Fruit fly (Drosophila melanogaster) whole organism, embryonic: Measurements from ENCODE around the gene mbc.

Source experiments
- ATbp ChIP-seq: fragments of 200-800 bp; sonication (Bioruptor generic); optimal IDR thresholded peaks from 2 replicates; lab custom pipeline; 2017; ENCODE audit warnings: missing biosample characterization, mild to moderate bottlenecking, missing genetic modification characterization, missing genetic modification reagents
- CG10147 ChIP-seq: fragments of 200-800 bp; sonication (Bioruptor generic); optimal IDR thresholded peaks from 2 replicates; lab custom pipeline; 2019; ENCODE audit warnings: missing biosample characterization, mild to moderate bottlenecking, missing genetic modification characterization, moderate library complexity
- CG10209 ChIP-seq: fragments of 200-800 bp; sonication (Bioruptor generic); optimal IDR thresholded peaks from 3 replicates; lab custom pipeline; 2017; ENCODE audit warnings: missing biosample characterization, mild to moderate bottlenecking, missing genetic modification characterization, missing genetic modification reagents
- CG10979 ChIP-seq: fragments of 200-800 bp; sonication (Bioruptor generic); optimal IDR thresholded peaks from 2 replicates; lab custom pipeline; 2018; ENCODE audit warnings: missing biosample characterization, mild to moderate bottlenecking, missing genetic modification characterization, moderate library complexity
- CG11695 ChIP-seq: fragments of 200-800 bp; sonication (Bioruptor generic); IDR thresholded peaks from 3 replicates; pipeline ENCODE4 v1.3.6; 2022; ENCODE audit warnings: missing biosample characterization, missing genetic modification characterization
- CG12236 ChIP-seq: fragments of 200-800 bp; sonication (Bioruptor generic); optimal IDR thresholded peaks from 2 replicates; lab custom pipeline; 2016; ENCODE audit warnings: missing biosample characterization, missing genetic modification characterization
- CG1233 ChIP-seq: fragments of 200-800 bp; sonication (Bioruptor generic); optimal IDR thresholded peaks from 4 replicates; lab custom pipeline; 2018; ENCODE audit warnings: missing biosample characterization, mild to moderate bottlenecking, missing genetic modification characterization
- CG13123 ChIP-seq: fragments of 200-800 bp; sonication (Bioruptor generic); optimal IDR thresholded peaks from 2 replicates; lab custom pipeline; 2016; ENCODE audit warnings: missing biosample characterization, missing genetic modification characterization
- CG14860 ChIP-seq: fragments of 200-800 bp; sonication (Bioruptor generic); IDR thresholded peaks from 3 replicates; pipeline ENCODE4 v1.3.6; 2022; ENCODE audit warnings: missing biosample characterization, missing genetic modification characterization; ENCODE audit not compliant: partially characterized antibody
- CG18262 ChIP-seq: fragments of 200-800 bp; optimal IDR thresholded peaks from 3 replicates; lab custom pipeline; 2019; ENCODE audit warnings: missing biosample characterization, mild to moderate bottlenecking, missing genetic modification characterization, moderate library complexity
- CG1832 ChIP-seq: fragments of 200-800 bp; sonication (Bioruptor generic); optimal IDR thresholded peaks from 2 replicates; lab custom pipeline; 2017; ENCODE audit warnings: missing biosample characterization, mild to moderate bottlenecking, missing genetic modification characterization, inconsistent platforms
- CG18599 ChIP-seq: fragments of 200-800 bp; sonication (Bioruptor generic); optimal IDR thresholded peaks from 3 replicates; lab custom pipeline; 2017; ENCODE audit warnings: missing biosample characterization, missing genetic modification characterization, mild to moderate bottlenecking, moderate library complexity, missing genetic modification reagents
- CG2199 ChIP-seq: fragments of 200-800 bp; sonication (Bioruptor generic); IDR thresholded peaks from 3 replicates; pipeline ENCODE4 v1.3.6; 2022; ENCODE audit warnings: missing biosample characterization, missing genetic modification characterization
- CG30403 ChIP-seq: fragments of 200-800 bp; sonication (Bioruptor generic); optimal IDR thresholded peaks from 3 replicates; lab custom pipeline; 2016; ENCODE audit warnings: missing biosample characterization, missing genetic modification characterization
- CG31388 ChIP-seq: fragments of 200-800 bp; sonication (Bioruptor generic); optimal IDR thresholded peaks from 2 replicates; lab custom pipeline; 2016; ENCODE audit warnings: missing biosample characterization, missing genetic modification characterization
- CG31441 ChIP-seq: fragments of 200-800 bp; sonication (Bioruptor generic); IDR thresholded peaks from 2 replicates; pipeline ENCODE4 v1.3.6; 2022; ENCODE audit warnings: missing biosample characterization, missing genetic modification characterization
- CG32532 ChIP-seq: fragments of 200-800 bp; sonication (Bioruptor generic); IDR thresholded peaks from 2 replicates; pipeline ENCODE4 v1.3.6; 2022; ENCODE audit warnings: missing biosample characterization, missing genetic modification characterization
- CG32767 ChIP-seq: fragments of 200-800 bp; sonication (Bioruptor generic); IDR thresholded peaks from 2 replicates; pipeline ENCODE4 v1.3.6; 2022; ENCODE audit warnings: missing biosample characterization, missing genetic modification characterization
- CG33557 ChIP-seq: fragments of 200-800 bp; sonication (Bioruptor generic); optimal IDR thresholded peaks from 2 replicates; lab custom pipeline; 2019; ENCODE audit warnings: missing biosample characterization, mild to moderate bottlenecking, missing genetic modification characterization, moderate library complexity
- CG3847 ChIP-seq: fragments of 200-800 bp; sonication (Bioruptor generic); IDR thresholded peaks from 2 replicates; pipeline ENCODE4 v1.3.6; 2022; ENCODE audit warnings: missing biosample characterization, missing genetic modification characterization
- CG6272 ChIP-seq: fragments of 200-800 bp; sonication (Bioruptor generic); IDR thresholded peaks from 2 replicates; pipeline ENCODE4 v1.3.6; 2022; ENCODE audit warnings: missing biosample characterization, missing genetic modification characterization
- CG6683 ChIP-seq: fragments of 200-800 bp; sonication (Bioruptor generic); optimal IDR thresholded peaks from 2 replicates; lab custom pipeline; 2017; ENCODE audit warnings: missing biosample characterization, mild to moderate bottlenecking, missing genetic modification characterization, missing genetic modification reagents
- CG7745 ChIP-seq: fragments of 200-800 bp; sonication (Bioruptor generic); optimal IDR thresholded peaks from 2 replicates; lab custom pipeline; 2018; ENCODE audit warnings: missing biosample characterization, mild to moderate bottlenecking, missing genetic modification characterization, moderate library complexity
- CG8290 ChIP-seq, 3 experiments: fragments of 200-800 bp; sonication (Bioruptor generic); optimal IDR thresholded peaks; 2 replicates each; lab custom pipeline; 2016 to 2019; ENCODE audit warnings: missing biosample characterization in 3 of 3, missing genetic modification characterization in 3 of 3, mild to moderate bottlenecking in 2 of 3, moderate library complexity in 1 of 3
- CG8924 ChIP-seq: fragments of 200-800 bp; optimal IDR thresholded peaks from 3 replicates; lab custom pipeline; 2019; ENCODE audit warnings: missing biosample characterization, mild to moderate bottlenecking, missing genetic modification characterization, moderate library complexity
- Dll ChIP-seq: fragments of 200-800 bp; sonication (Bioruptor generic); IDR thresholded peaks from 4 replicates; pipeline ENCODE4 v1.3.6; 2022; ENCODE audit warnings: missing biosample characterization, missing genetic modification characterization; ENCODE audit not compliant: partially characterized antibody
- MTF-1 ChIP-seq: fragments of 200-800 bp; sonication (Bioruptor generic); optimal IDR thresholded peaks from 2 replicates; lab custom pipeline; 2018; ENCODE audit warnings: missing biosample characterization, mild to moderate bottlenecking, missing genetic modification characterization, borderline replicate concordance
- Max ChIP-seq: fragments of 200-800 bp; sonication (Bioruptor generic); optimal IDR thresholded peaks from 2 replicates; lab custom pipeline; 2016; ENCODE audit warnings: missing biosample characterization, mild to moderate bottlenecking, missing genetic modification characterization
- Myb ChIP-seq: fragments of 200-800 bp; sonication (Bioruptor generic); optimal IDR thresholded peaks from 2 replicates; lab custom pipeline; 2016; ENCODE audit warnings: missing biosample characterization, missing genetic modification characterization
- NfI ChIP-seq: fragments of 200-800 bp; sonication (Bioruptor generic); optimal IDR thresholded peaks from 3 replicates; lab custom pipeline; 2018; ENCODE audit warnings: missing biosample characterization, mild to moderate bottlenecking, missing genetic modification characterization, moderate library complexity
- Rfx ChIP-seq: fragments of 200-800 bp; sonication (Bioruptor generic); IDR thresholded peaks from 2 replicates; pipeline ENCODE4 v1.3.6; 2022; ENCODE audit warnings: missing biosample characterization, missing genetic modification characterization
- Side ChIP-seq: fragments of 200-800 bp; sonication (Bioruptor generic); optimal IDR thresholded peaks from 2 replicates; lab custom pipeline; 2016; ENCODE audit warnings: missing biosample characterization, missing genetic modification characterization
- Sry-β ChIP-seq: fragments of 200-800 bp; sonication (Bioruptor generic); optimal IDR thresholded peaks from 2 replicates; lab custom pipeline; 2018; ENCODE audit warnings: missing biosample characterization, mild to moderate bottlenecking, missing genetic modification characterization, moderate library complexity
- cato ChIP-seq: fragments of 200-800 bp; sonication (Bioruptor generic); optimal IDR thresholded peaks from 2 replicates; lab custom pipeline; 2016; ENCODE audit warnings: missing biosample characterization, missing genetic modification characterization, borderline replicate concordance
- crc ChIP-seq: fragments of 200-800 bp; sonication (Bioruptor generic); optimal IDR thresholded peaks from 2 replicates; lab custom pipeline; 2016; ENCODE audit warnings: missing biosample characterization, missing genetic modification characterization
- fu2 ChIP-seq: fragments of 200-800 bp; sonication (Bioruptor generic); optimal IDR thresholded peaks from 2 replicates; lab custom pipeline; 2016; ENCODE audit warnings: missing biosample characterization, missing genetic modification characterization
- gt ChIP-seq: fragments of 200-800 bp; sonication (Bioruptor generic); IDR thresholded peaks from 2 replicates; pipeline ENCODE4 v1.3.6; 2022; ENCODE audit warnings: missing biosample characterization, missing genetic modification characterization
- hb ChIP-seq: fragments of 200-800 bp; sonication (Bioruptor generic); IDR thresholded peaks from 3 replicates; pipeline ENCODE4 v1.3.6; 2022; ENCODE audit warnings: missing biosample characterization, missing genetic modification characterization; ENCODE audit not compliant: partially characterized antibody
- jigr1 ChIP-seq: fragments of 200-800 bp; sonication (Bioruptor generic); IDR thresholded peaks from 3 replicates; pipeline ENCODE4 v1.3.6; 2022; ENCODE audit warnings: missing biosample characterization, missing genetic modification characterization
- klu ChIP-seq: fragments of 200-800 bp; sonication (Bioruptor generic); IDR thresholded peaks from 2 replicates; pipeline ENCODE4 v1.3.6; 2022; ENCODE audit warnings: missing biosample characterization, missing genetic modification characterization
- lab ChIP-seq: fragments of 200-800 bp; sonication (Bioruptor generic); optimal IDR thresholded peaks from 3 replicates; lab custom pipeline; 2017; ENCODE audit warnings: missing biosample characterization, missing genetic modification characterization, mild to moderate bottlenecking, moderate library complexity, missing genetic modification reagents
- row ChIP-seq: fragments of 200-800 bp; sonication (Bioruptor generic); IDR thresholded peaks from 3 replicates; pipeline ENCODE4 v1.3.6; 2022; ENCODE audit warnings: missing biosample characterization, missing genetic modification characterization
- sc ChIP-seq, 3 experiments: fragments of >200 bp in 2 of 3; fragments of 200-800 bp in 1 of 3; sonication (Bioruptor generic) in 1 of 3; optimal IDR thresholded peaks; 2 replicates in 2 of 3; 3 replicates in 1 of 3; lab custom pipeline; 2017; ENCODE audit warnings: mild to moderate bottlenecking in 1 of 3, missing biosample characterization in 1 of 3, missing genetic modification characterization in 1 of 3, missing genetic modification reagents in 1 of 3
- sim ChIP-seq: fragments of 200-800 bp; sonication (Bioruptor generic); IDR thresholded peaks from 2 replicates; pipeline ENCODE4 v1.3.6; 2022; ENCODE audit warnings: missing biosample characterization, missing genetic modification characterization
- sisA ChIP-seq: fragments of 200-800 bp; sonication (Bioruptor generic); IDR thresholded peaks from 2 replicates; pipeline ENCODE4 v1.3.6; 2022; ENCODE audit warnings: missing biosample characterization, missing genetic modification characterization
- stwl ChIP-seq: fragments of 200-800 bp; sonication (Bioruptor generic); optimal IDR thresholded peaks from 3 replicates; lab custom pipeline; 2018; ENCODE audit warnings: missing biosample characterization, mild to moderate bottlenecking, missing genetic modification characterization, moderate library complexity
- tin ChIP-seq: fragments of 200-800 bp; sonication (Bioruptor generic); optimal IDR thresholded peaks from 3 replicates; lab custom pipeline; 2016; ENCODE audit warnings: missing biosample characterization, missing genetic modification characterization
- unpg ChIP-seq: fragments of 200-800 bp; sonication (Bioruptor generic); optimal IDR thresholded peaks from 3 replicates; lab custom pipeline; 2018; ENCODE audit warnings: missing biosample characterization, mild to moderate bottlenecking, missing genetic modification characterization, moderate library complexity
- yki ChIP-seq: fragments of >200 bp; optimal IDR thresholded peaks from 3 replicates; lab custom pipeline; 2018

mbc gene

DNA sequence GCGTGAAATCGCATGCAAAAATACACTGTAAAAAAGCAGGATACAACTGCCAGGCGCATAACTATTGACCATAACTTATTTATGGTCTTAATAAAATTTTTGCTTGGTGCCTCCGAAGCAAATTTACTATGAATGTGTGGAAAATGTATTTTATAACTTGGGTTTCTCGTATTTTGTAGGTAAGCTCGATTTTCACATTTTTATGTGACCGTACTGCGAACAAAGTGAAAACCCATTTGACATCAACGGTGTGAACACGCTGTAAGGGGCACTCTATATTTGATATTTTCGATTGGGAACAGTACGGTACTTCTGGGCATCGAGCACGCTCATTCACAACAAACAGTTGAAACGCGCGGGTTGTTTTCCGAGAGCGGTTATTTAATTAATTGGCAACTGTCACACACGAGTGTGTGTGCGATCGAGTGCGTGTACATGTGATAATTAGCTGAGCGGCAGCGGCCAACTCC, at the start of gene mbc, which contains the start of gene Nup98-96 (continued):
- TF ChIP-seq CG32767 (GFP tag; lab: Robert Waterston, UW) (peak; percentile 57; the same call in 1 of the 2 replicates), CG2199 (GFP tag; lab: Robert Waterston, UW) (no peak; the same call in 2 of the 3 replicates), CG18599 (GFP tag; lab: Kevin White, UChicago) (peak; percentile 82), sim (GFP tag; lab: Robert Waterston, UW) (no peak; the same call in 1 of the 2 replicates), tin (peak; percentile 87), CG31441 (GFP tag; lab: Robert Waterston, UW) (peak; percentile 73), sisA (GFP tag; lab: Robert Waterston, UW) (peak; percentile 90), gt (peak; percentile 50), CG8290 (GFP tag; optimal IDR thresholded peaks at IDR 0.05; lab: Kevin White, UChicago) (peak; percentile 90), CG8290 (tag; optimal IDR thresholded peaks at IDR 0.05; lab: Kevin White, UChicago) (peak; percentile 71 to 73), CG3847 (GFP tag; lab: Robert Waterston, UW) (peak; percentile 91), CG6272 (GFP tag; lab: Robert Waterston, UW) (peak; percentile 89), ATbp (GFP tag; lab: Kevin White, UChicago) (peak; percentile 48), MTF-1 (GFP tag; lab: Kevin White, UChicago) (peak; percentile 72), CG1233 (GFP tag; lab: Kevin White, UChicago) (peak; percentile 58), Rfx (GFP tag; lab: Robert Waterston, UW) (peak; percentile 91), jigr1 (peak; percentile 62; the same call in 1 of the 3 replicates), CG7745 (tag; lab: Kevin White, UChicago) (peak; percentile 95), CG13123 (GFP tag; lab: Kevin White, UChicago) (peak; percentile 34), lab (GFP tag; lab: Kevin White, UChicago) (peak; percentile 79), CG6683 (GFP tag; lab: Kevin White, UChicago) (no peak), yki (lab: Kevin White, UChicago) (no peak), Dll (GFP tag; lab: Robert Waterston, UW) (0 out of 4 replicates have a peak, but pooled peaks have one; percentile 40), CG10979 (peak; percentile 71), Max (GFP tag; lab: Kevin White, UChicago) (peak; percentile 88), hb (GFP tag; lab: Robert Waterston, UW) (no peak), klu (GFP tag; lab: Robert Waterston, UW) (peak; percentile 85), cato (GFP tag; lab: Kevin White, UChicago) (peak; percentile 69), CG18262 (tag; lab: Kevin White, UChicago) (peak; percentile 78), sc (optimal IDR thresholded peaks at IDR 0.05; lab: Kevin White, UChicago) (no peak), sc (GFP tag; optimal IDR thresholded peaks at IDR 0.05; lab: Kevin White, UChicago) (peak; percentile 63), CG1832 (GFP tag; lab: Kevin White, UChicago) (no peak), CG32532 (GFP tag; lab: Robert Waterston, UW) (peak; percentile 85), CG10147 (GFP tag; lab: Kevin White, UChicago) (peak; percentile 72), CG10209 (GFP tag; lab: Kevin White, UChicago) (peak; percentile 84), crc (peak; percentile 70), CG14860 (GFP tag; lab: Robert Waterston, UW) (no peak), CG12236 (GFP tag; lab: Kevin White, UChicago) (peak; percentile 84), NfI (GFP tag; lab: Kevin White, UChicago) (peak; percentile 79), Myb (GFP tag; lab: Kevin White, UChicago) (peak; percentile 79), CG30403 (GFP tag; lab: Kevin White, UChicago) (peak; percentile 94), CG31388 (GFP tag; lab: Kevin White, UChicago) (peak; percentile 82), unpg (GFP tag; lab: Kevin White, UChicago) (peak; percentile 82), CG8924 (peak; percentile 83), Side (GFP tag; lab: Kevin White, UChicago) (peak; percentile 89), CG11695 (peak; percentile 75), Sry-β (peak; percentile 60), CG33557 (GFP tag; lab: Kevin White, UChicago) (peak; percentile 63), fu2 (peak; percentile 93), row (peak; percentile 98), stwl (tag; lab: Kevin White, UChicago) (peak; percentile 80)
